Fruit fly (Drosophila melanogaster): ENCODE results near the gene CG42594.
A peak's percentile ranks its signal among the peaks of the same experiment; 100 is the strongest.

Gene CG42594

DNA sequence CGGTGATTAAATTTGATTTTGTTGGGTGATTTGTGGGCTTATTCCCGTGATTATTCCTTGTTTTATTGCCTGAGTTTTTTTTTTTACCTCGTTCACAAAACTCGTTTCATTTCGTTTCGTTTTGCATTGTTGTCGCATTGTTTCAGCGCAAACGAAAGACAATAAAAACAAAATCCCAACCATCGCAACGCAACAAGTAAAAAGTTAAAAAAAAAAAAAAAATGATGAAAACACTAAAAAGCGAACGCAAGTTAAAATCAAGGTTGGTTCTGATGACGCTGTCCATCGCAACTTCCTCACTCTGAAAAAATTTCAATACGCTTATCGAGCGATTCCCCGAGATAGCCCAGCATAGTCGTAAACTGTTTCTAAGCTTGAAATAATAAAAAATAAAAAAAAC lies 100.9 kb downstream of the CG42594 start:
- TF ChIP-seq Pif1B (GFP tag; optimal IDR thresholded peaks at IDR 0.05) (peak; percentile 9), Snoo (tag; optimal IDR thresholded peaks at IDR 0.05) (no peak)

DNA sequence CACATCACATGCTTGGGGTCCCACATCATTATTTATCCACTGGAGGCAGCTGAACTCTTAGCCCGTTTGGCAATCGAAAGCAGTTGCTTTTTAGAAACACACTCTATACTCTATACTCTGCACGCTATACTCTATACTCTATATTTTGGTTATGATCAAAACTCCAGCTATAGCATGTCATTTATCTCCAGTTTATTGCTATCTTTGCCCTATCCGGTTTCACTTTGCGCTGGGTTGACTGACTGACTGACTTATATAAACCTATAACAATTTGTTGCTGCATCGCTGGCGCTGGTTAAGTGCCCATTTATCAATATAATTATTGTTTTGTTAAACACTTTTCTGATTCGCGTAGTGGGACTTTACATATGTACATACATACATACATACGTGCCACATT lies 102.9 kb downstream of the CG42594 start:
- TF ChIP-seq CG4496 (GFP tag; IDR thresholded peaks at IDR 0.05) (no peak), CG9948 (tag; optimal IDR thresholded peaks at IDR 0.05) (no peak), EcR (GFP tag; optimal IDR thresholded peaks at IDR 0.05) (peak; percentile 60)

DNA sequence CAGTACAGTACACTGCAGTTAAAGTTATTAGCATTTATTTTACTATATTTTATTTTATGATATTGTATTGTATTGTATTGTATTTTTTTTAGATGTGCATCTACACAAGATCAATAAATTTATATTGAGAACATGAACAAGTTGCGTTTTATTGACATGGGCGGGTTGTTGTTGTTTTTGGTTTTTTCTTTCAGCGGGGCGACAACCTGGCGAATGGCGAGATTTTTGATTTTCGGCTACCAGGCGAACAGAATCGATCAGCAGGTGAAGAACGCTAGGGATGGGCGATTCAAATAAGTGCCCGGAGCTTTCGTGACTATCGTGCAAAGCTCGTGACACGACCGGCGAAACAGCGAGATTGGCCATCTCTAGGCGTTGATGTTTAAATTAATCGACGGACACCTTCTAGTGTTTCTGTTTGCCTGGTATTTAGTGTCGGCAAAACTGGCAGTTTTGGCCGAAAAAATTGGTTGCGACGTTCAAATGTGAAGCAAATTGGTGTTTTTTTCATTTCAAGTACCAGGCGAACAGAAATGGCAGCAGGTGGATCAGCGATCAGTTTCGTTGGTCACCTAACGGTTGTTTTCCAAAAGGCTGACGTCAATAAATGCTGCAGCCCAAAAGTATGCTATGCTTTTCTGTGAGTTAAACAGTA lies 115.3 kb downstream of the CG42594 start:
- TF ChIP-seq Ets98B (GFP tag; IDR thresholded peaks at IDR 0.05) (no peak; the same call in 1 of the 2 replicates), D1 (tag; optimal IDR thresholded peaks at IDR 0.05) (no peak), gl (tag; optimal IDR thresholded peaks at IDR 0.05) (no peak), Snoo (tag; optimal IDR thresholded peaks at IDR 0.05) (no peak), CG17806 (tag; optimal IDR thresholded peaks at IDR 0.05) (no peak), CG8301 (tag; optimal IDR thresholded peaks at IDR 0.05) (no peak), CG12605 (GFP tag; IDR thresholded peaks at IDR 0.05) (0 out of 2 replicates have a peak, but pooled peaks have one; percentile 11), CG4496 (GFP tag; IDR thresholded peaks at IDR 0.05) (peak; percentile 20; the same call in 1 of the 3 replicates), CG9948 (tag; optimal IDR thresholded peaks at IDR 0.05) (no peak), EcR (GFP tag; optimal IDR thresholded peaks at IDR 0.05) (peak; percentile 89), CG10348 (GFP tag; IDR thresholded peaks at IDR 0.05) (no peak), CG8159 (tag; optimal IDR thresholded peaks at IDR 0.05) (no peak), Pif1A (GFP tag; optimal IDR thresholded peaks at IDR 0.05) (no peak)

Data from whole organism, pupa.